Fruit fly (Drosophila melanogaster) whole organism, pupa: ENCODE results near the gene Cpr66D.
A peak's percentile ranks its signal among the peaks of the same experiment; 100 is the strongest.

Experiments
- CG10348 ChIP-seq: fragments of 200-800 bp; sonication (Bioruptor generic); IDR thresholded peaks from 2 replicates; pipeline ENCODE4 v1.3.6; 2022; ENCODE audit warnings: missing biosample characterization, missing genetic modification characterization
- CG12605 ChIP-seq: fragments of 200-800 bp; sonication (Bioruptor generic); IDR thresholded peaks from 2 replicates; pipeline ENCODE4 v1.3.6; 2022; ENCODE audit warnings: missing biosample characterization, missing genetic modification characterization
- CG13204 ChIP-seq: fragments of 200-800 bp; sonication (Bioruptor generic); optimal IDR thresholded peaks from 2 replicates; lab custom pipeline; 2018; ENCODE audit warnings: missing biosample characterization, mild to moderate bottlenecking, missing genetic modification characterization, moderate library complexity
- CG14655 ChIP-seq: fragments of 200-800 bp; sonication (Bioruptor generic); optimal IDR thresholded peaks from 3 replicates; lab custom pipeline; 2017; ENCODE audit warnings: mild to moderate bottlenecking, missing biosample characterization, missing genetic modification reagents, missing genetic modification characterization
- CG15710 ChIP-seq: fragments of 200-800 bp; sonication (Bioruptor generic); optimal IDR thresholded peaks from 2 replicates; lab custom pipeline; 2018; ENCODE audit warnings: missing biosample characterization, mild to moderate bottlenecking, missing genetic modification characterization, moderate library complexity
- CG17806 ChIP-seq: fragments of 200-800 bp; sonication (Bioruptor generic); optimal IDR thresholded peaks from 2 replicates; lab custom pipeline; 2018; ENCODE audit warnings: missing biosample characterization, mild to moderate bottlenecking, missing genetic modification characterization, moderate library complexity
- CG32121 ChIP-seq: fragments of 200-800 bp; sonication (Bioruptor generic); IDR thresholded peaks from 2 replicates; pipeline ENCODE4 v1.3.6; 2022; ENCODE audit warnings: missing biosample characterization, missing genetic modification characterization
- CG34367 ChIP-seq: fragments of 200-800 bp; sonication (Bioruptor generic); optimal IDR thresholded peaks from 2 replicates; lab custom pipeline; 2018; ENCODE audit warnings: missing biosample characterization, mild to moderate bottlenecking, missing genetic modification characterization
- CG4496 ChIP-seq: fragments of 200-800 bp; sonication (Bioruptor generic); IDR thresholded peaks from 3 replicates; pipeline ENCODE4 v1.3.6; 2022; ENCODE audit warnings: missing biosample characterization, missing genetic modification characterization
- CG8159 ChIP-seq: fragments of 200-800 bp; sonication (Bioruptor generic); optimal IDR thresholded peaks from 3 replicates; lab custom pipeline; 2018; ENCODE audit warnings: missing biosample characterization, mild to moderate bottlenecking, missing genetic modification characterization, moderate library complexity
- CG8301 ChIP-seq: fragments of 200-800 bp; sonication (Bioruptor generic); optimal IDR thresholded peaks from 2 replicates; lab custom pipeline; 2018; ENCODE audit warnings: missing biosample characterization, mild to moderate bottlenecking, missing genetic modification characterization
- CG9948 ChIP-seq: fragments of 200-800 bp; sonication (Bioruptor generic); optimal IDR thresholded peaks from 2 replicates; lab custom pipeline; 2018; ENCODE audit warnings: missing biosample characterization, mild to moderate bottlenecking, missing genetic modification characterization, moderate library complexity
- D1 ChIP-seq: fragments of 200-800 bp; sonication (Bioruptor generic); optimal IDR thresholded peaks from 2 replicates; lab custom pipeline; 2018; ENCODE audit warnings: missing biosample characterization, mild to moderate bottlenecking, missing genetic modification characterization, moderate library complexity
- EcR ChIP-seq: fragments of 200-800 bp; sonication (Bioruptor generic); optimal IDR thresholded peaks from 3 replicates; lab custom pipeline; 2019; ENCODE audit warnings: missing biosample characterization, missing genetic modification characterization, mild to moderate bottlenecking, moderate library complexity, missing genetic modification reagents
- Ets98B ChIP-seq: fragments of 200-800 bp; sonication (Bioruptor generic); IDR thresholded peaks from 2 replicates; pipeline ENCODE4 v1.3.6; 2022; ENCODE audit warnings: missing biosample characterization, missing genetic modification characterization
- Pif1A ChIP-seq: fragments of 200-800 bp; sonication (Bioruptor generic); optimal IDR thresholded peaks from 3 replicates; lab custom pipeline; 2016; ENCODE audit warnings: missing biosample characterization, missing genetic modification characterization
- Pif1B ChIP-seq: fragments of 200-800 bp; sonication (Bioruptor generic); optimal IDR thresholded peaks from 3 replicates; lab custom pipeline; 2016; ENCODE audit warnings: missing biosample characterization, missing genetic modification characterization
- Snoo ChIP-seq: fragments of 200-800 bp; sonication (Bioruptor generic); optimal IDR thresholded peaks from 3 replicates; lab custom pipeline; 2017; ENCODE audit warnings: missing biosample characterization, mild to moderate bottlenecking, missing genetic modification characterization, inconsistent platforms
- fd96Ca ChIP-seq: fragments of 200-800 bp; sonication (Bioruptor generic); IDR thresholded peaks from 3 replicates; pipeline ENCODE4 v1.3.6; 2022; ENCODE audit warnings: missing biosample characterization, missing genetic modification characterization
- gl ChIP-seq: fragments of 200-800 bp; sonication (Bioruptor generic); optimal IDR thresholded peaks from 2 replicates; lab custom pipeline; 2018; ENCODE audit warnings: missing biosample characterization, mild to moderate bottlenecking, missing genetic modification characterization
- rn ChIP-seq: fragments of 200-800 bp; sonication (Bioruptor generic); IDR thresholded peaks from 2 replicates; pipeline ENCODE4 v1.3.6; 2022; ENCODE audit warnings: missing biosample characterization, missing genetic modification characterization

Cpr66D gene

DNA sequence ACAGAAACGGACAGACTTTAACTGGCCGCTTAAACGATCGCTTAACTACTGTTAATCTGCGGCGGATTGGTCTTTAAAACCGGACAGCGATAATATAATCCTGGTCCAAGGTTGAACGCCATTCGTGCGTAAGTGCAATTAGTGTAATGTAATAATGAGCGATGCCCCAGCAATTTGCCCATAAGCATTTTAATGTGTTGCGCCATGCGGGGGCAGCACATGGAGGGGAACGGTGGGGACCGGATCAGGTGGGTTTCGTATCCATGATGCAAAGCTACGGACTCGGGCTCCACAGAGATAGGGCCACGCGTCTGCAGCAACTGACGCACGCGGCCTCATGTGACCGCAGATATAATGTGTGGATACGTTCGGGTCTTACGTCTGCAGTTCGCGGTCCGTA, 17.5 kb downstream of the Cpr66D start:
- TF ChIP-seq CG13204 (GFP tag; lab: Kevin White, UChicago): no peak
- TF ChIP-seq EcR: peak; percentile 32

DNA sequence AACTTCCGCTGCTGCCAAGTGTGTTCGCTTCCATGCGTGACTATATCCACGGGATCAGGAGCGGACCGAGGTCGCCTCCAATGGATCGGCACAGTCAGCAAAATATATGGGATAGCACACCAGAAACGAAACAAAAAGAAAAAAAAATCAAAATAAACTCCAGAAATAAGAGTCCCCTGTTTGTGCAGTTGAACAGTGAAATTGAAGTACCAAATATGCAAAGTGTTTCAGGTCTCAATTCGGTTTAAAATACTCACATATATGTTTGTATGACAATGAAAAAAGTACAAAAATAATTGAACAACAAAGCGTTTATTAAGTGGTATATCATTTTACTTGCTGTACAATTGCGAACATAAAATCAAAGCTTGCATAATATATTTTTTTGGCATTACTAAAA, 19.4 kb downstream of the Cpr66D start:
- TF ChIP-seq CG4496 (GFP tag; lab: Robert Waterston, UW): peak; percentile 10; the same call in 1 of the 3 replicates
- no peak for TF ChIP-seq CG14655 (GFP tag; lab: Kevin White, UChicago)

DNA sequence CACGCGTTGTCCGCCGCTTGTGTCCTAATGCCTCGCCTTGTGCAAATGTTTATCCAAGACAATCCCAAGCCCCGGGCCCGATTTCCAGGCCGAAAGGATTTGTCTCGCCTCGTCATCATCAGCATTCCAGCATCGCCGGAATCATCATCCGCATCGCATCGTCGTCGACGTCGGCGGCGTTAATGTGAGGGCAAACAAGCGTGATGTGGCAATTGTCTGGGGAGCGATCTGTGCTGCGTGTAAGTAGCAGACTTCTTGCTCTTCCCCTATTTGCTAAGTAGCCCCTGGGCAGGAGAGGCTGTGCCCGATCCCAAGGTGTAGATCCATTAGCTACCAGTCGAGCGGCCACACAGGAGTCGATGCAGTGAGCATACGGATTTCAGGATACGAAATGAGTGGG, 20.6 kb downstream of the Cpr66D start:
- no peak for TF ChIP-seq CG8301 (tag; lab: Kevin White, UChicago)
- TF ChIP-seq Ets98B (GFP tag; lab: Robert Waterston, UW): no peak
- TF ChIP-seq CG32121 (GFP tag; lab: Robert Waterston, UW): no peak
- no peak for TF ChIP-seq fd96Ca (GFP tag; lab: Robert Waterston, UW)
- TF ChIP-seq CG4496 (GFP tag; lab: Robert Waterston, UW): no peak
- TF ChIP-seq Snoo: no peak
- TF ChIP-seq CG13204 (GFP tag; lab: Kevin White, UChicago): no peak
- no peak for TF ChIP-seq rn (GFP tag; lab: Robert Waterston, UW)
- TF ChIP-seq, all 21 proteins: peak for 0

DNA sequence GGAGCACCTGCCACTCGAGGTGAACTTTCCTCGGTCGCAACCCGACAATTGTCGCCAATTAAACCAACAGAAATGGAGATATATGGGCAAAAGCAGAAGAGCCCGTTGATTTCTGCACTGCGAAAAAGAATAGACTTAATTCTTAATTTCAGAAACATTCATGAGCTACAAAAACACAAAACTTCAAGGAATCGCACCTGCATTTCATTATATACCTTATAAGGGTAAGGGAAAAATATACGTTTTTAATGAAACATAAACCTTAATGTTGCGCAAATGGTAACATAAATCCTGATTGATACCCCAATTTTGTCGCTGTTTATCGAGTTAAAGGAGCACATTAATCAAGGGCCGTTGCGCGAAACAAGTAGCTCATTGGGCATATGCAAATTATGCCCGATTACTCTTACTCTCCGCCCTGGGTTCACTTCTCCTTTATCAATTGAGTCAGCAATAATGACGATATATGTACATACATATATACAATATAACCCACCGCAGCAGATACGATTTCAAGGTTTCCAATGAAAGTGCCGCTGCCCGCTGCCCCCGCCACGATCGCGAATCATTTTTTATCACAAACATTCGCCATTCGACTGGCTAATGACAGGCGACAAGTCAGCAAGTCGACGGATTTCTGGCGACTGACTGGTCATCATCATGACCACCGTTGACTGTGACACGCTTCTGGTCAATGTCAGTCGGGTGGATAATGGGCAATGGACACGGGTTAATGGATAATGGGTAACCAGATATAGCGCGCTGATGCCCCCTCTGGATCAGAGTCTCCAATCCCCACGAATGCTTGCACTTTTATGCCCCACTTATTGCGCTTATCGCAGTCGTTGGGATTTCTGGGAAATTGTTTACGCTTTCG, 21.8 kb downstream of the Cpr66D start:
- TF ChIP-seq CG4496 (GFP tag; lab: Robert Waterston, UW) (no peak), D1 (tag; lab: Kevin White, UChicago) (no peak), rn (GFP tag; lab: Robert Waterston, UW) (no peak), CG14655 (GFP tag; lab: Kevin White, UChicago) (no peak), Pif1B (peak; percentile 5), Pif1A (peak; percentile 33), CG10348 (GFP tag; lab: Robert Waterston, UW) (no peak), CG15710 (tag; lab: Kevin White, UChicago) (peak; percentile 33), Snoo (no peak), CG34367 (no peak), gl (no peak), EcR (peak; percentile 81), CG8159 (tag; lab: Kevin White, UChicago) (peak; percentile 58), CG13204 (GFP tag; lab: Kevin White, UChicago) (no peak), fd96Ca (GFP tag; lab: Robert Waterston, UW) (no peak), CG12605 (GFP tag; lab: Robert Waterston, UW) (no peak), CG32121 (GFP tag; lab: Robert Waterston, UW) (no peak), CG9948 (tag; lab: Kevin White, UChicago) (peak; percentile 27), CG17806 (tag; lab: Kevin White, UChicago) (peak; percentile 43), CG8301 (tag; lab: Kevin White, UChicago) (no peak), Ets98B (GFP tag; lab: Robert Waterston, UW) (no peak)

DNA sequence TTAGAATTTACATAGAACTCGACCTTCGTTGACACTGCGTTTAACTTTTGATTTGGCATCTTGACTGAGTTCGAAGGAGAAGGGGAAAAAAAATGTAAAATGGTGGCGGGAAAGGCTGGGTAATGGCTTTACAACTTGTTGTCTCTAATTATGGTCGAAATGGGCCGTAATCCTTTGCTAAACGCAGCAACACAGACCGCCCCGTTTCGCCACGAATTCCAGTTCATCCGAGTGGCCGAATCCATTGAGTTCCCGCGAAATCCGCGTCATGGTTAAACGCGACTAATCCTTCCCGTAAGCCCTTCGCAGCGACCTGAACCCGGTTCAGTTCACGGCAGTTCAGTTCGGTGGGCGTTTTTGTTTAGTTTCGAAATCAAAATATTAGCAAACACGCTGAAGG, 25.9 kb downstream of the Cpr66D start:
- TF ChIP-seq rn (GFP tag; lab: Robert Waterston, UW) (no peak), Ets98B (GFP tag; lab: Robert Waterston, UW) (no peak), CG8301 (tag; lab: Kevin White, UChicago) (no peak), CG10348 (GFP tag; lab: Robert Waterston, UW) (no peak), Pif1B (no peak), CG17806 (tag; lab: Kevin White, UChicago) (no peak), CG8159 (tag; lab: Kevin White, UChicago) (no peak), gl (no peak), CG4496 (GFP tag; lab: Robert Waterston, UW) (no peak), CG9948 (tag; lab: Kevin White, UChicago) (no peak), EcR (no peak), CG14655 (GFP tag; lab: Kevin White, UChicago) (no peak), Pif1A (no peak), fd96Ca (GFP tag; lab: Robert Waterston, UW) (no peak), CG15710 (tag; lab: Kevin White, UChicago) (no peak), CG12605 (GFP tag; lab: Robert Waterston, UW) (no peak), CG13204 (GFP tag; lab: Kevin White, UChicago) (no peak)
- TF ChIP-seq, all 21 proteins: peak for 0

DNA sequence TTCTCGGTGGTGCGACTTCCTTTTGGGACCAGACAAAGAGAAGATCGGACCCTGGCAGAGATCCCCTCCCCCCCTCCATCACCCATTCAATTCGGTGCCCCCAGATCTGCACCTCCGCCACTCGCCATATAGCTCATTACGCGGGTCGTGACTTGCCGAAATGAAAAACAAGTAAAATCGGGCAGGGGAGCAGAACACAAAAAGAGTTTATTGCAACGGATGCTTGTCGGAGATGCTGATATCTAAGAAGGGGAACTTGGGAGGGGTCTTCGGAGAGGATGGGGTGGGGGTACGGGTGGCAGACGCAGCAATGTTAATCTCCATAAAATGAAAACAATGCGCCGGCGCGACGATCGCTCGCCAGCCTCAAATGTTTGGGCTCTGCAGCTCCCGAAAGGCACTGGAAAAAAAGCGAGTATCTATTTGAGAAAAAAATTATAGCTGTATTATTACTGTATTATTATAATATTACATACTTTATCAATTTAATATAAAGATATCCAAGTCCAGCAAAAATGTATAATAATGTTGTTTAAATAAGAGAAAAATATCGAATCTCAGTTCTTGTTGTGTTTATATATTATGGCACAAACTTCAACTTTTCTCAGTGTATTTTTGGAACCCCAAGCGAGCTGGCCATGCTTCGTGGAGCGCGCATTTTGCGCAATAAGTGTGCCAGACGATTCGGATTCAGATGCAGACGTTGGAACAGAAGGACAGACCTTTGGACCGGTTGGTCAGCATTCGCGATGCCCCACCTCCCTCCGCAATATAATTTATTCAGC, 27.8 kb downstream of the Cpr66D start:
- peak; percentile 94 for TF ChIP-seq CG9948 (tag; lab: Kevin White, UChicago)
- peak; percentile 59 for TF ChIP-seq gl
- TF ChIP-seq Pif1A: peak; percentile 66
- peak; percentile 85 for TF ChIP-seq CG34367
- TF ChIP-seq CG32121 (GFP tag; lab: Robert Waterston, UW): 0 out of 2 replicates have a peak, but pooled peaks have one; percentile 11
- TF ChIP-seq fd96Ca (GFP tag; lab: Robert Waterston, UW): peak; percentile 49; the same call in 1 of the 3 replicates
- peak; percentile 75 for TF ChIP-seq CG8301 (tag; lab: Kevin White, UChicago)
- peak; percentile 82 for TF ChIP-seq D1 (tag; lab: Kevin White, UChicago)
- no peak; the same call in 1 of the 3 replicates for TF ChIP-seq CG4496 (GFP tag; lab: Robert Waterston, UW)
- peak; percentile 86 for TF ChIP-seq Snoo
- peak; percentile 32 for TF ChIP-seq Ets98B (GFP tag; lab: Robert Waterston, UW)
- peak; percentile 63 for TF ChIP-seq CG12605 (GFP tag; lab: Robert Waterston, UW)
- TF ChIP-seq rn (GFP tag; lab: Robert Waterston, UW): peak; percentile 65; the same call in 1 of the 2 replicates
- TF ChIP-seq CG17806 (tag; lab: Kevin White, UChicago): peak; percentile 91
- peak; percentile 93 for TF ChIP-seq CG15710 (tag; lab: Kevin White, UChicago)
- TF ChIP-seq CG13204 (GFP tag; lab: Kevin White, UChicago): peak; percentile 59
- peak; percentile 91 for TF ChIP-seq Pif1B
- TF ChIP-seq CG10348 (GFP tag; lab: Robert Waterston, UW): no peak
- peak; percentile 86 for TF ChIP-seq CG14655 (GFP tag; lab: Kevin White, UChicago)
- TF ChIP-seq EcR: peak; percentile 58
- peak; percentile 96 for TF ChIP-seq CG8159 (tag; lab: Kevin White, UChicago)
